Fruit fly (Drosophila melanogaster): Measurements from ENCODE around the gene Ssdp.

Ssdp gene

dm6 chr3R:18244171-18245043, 45.0 kb upstream of the Ssdp start (continued):
- TF ChIP-seq rib (GFP tag; IDR thresholded peaks at IDR 0.05) = peak; percentile 89; the same call in 1 of the 2 replicates
- TF ChIP-seq CG2712 (tag; optimal IDR thresholded peaks at IDR 0.05) = peak; percentile 32
- no peak for TF ChIP-seq H2.0 (GFP tag; IDR thresholded peaks at IDR 0.05)
- peak; percentile 26 for TF ChIP-seq HmgD (GFP tag; optimal IDR thresholded peaks at IDR 0.05)
- TF ChIP-seq CG2120 (GFP tag; optimal IDR thresholded peaks at IDR 0.05) = peak; percentile 37
- TF ChIP-seq CG12299 (tag; optimal IDR thresholded peaks at IDR 0.05) = no peak
- no peak for TF ChIP-seq bowl (GFP tag; IDR thresholded peaks at IDR 0.05)
- no peak for TF ChIP-seq Sin3A (optimal IDR thresholded peaks at IDR 0.05)
- TF ChIP-seq sqz (GFP tag; optimal IDR thresholded peaks at IDR 0.05) = peak; percentile 48
- peak; percentile 23; the same call in 1 of the 2 replicates for TF ChIP-seq Taf1 (GFP tag; IDR thresholded peaks at IDR 0.05)
- peak; percentile 28 for TF ChIP-seq exex (tag; optimal IDR thresholded peaks at IDR 0.05)
- peak; percentile 98 for TF ChIP-seq ftz-f1 (GFP tag; optimal IDR thresholded peaks at IDR 0.05)
- peak; percentile 5; the same call in 1 of the 2 replicates for TF ChIP-seq Xrp1 (GFP tag; IDR thresholded peaks at IDR 0.05)
- no peak for TF ChIP-seq CG16815 (GFP tag; optimal IDR thresholded peaks at IDR 0.05)
- TF ChIP-seq CG2889 (GFP tag; IDR thresholded peaks at IDR 0.05) = no peak
- TF ChIP-seq ac (GFP tag; optimal IDR thresholded peaks at IDR 0.05) = no peak
- TF ChIP-seq CG2875 (GFP tag; optimal IDR thresholded peaks at IDR 0.05) = no peak
- peak; percentile 9 for TF ChIP-seq cwo (GFP tag; optimal IDR thresholded peaks at IDR 0.05)
- TF ChIP-seq CG15514 (GFP tag; optimal IDR thresholded peaks at IDR 0.05) = no peak
- TF ChIP-seq zfh2 (GFP tag; optimal IDR thresholded peaks at IDR 0.05) = no peak
- peak; percentile 74 for TF ChIP-seq Ets65A (GFP tag)
- TF ChIP-seq z (GFP tag; IDR thresholded peaks at IDR 0.05) = peak; percentile 51; the same call in 1 of the 3 replicates
- no peak for TF ChIP-seq Gsc (GFP tag; IDR thresholded peaks at IDR 0.05)
- TF ChIP-seq dysf (GFP tag; IDR thresholded peaks at IDR 0.05) = peak; percentile 41; the same call in 1 of the 3 replicates
- TF ChIP-seq Trl (optimal IDR thresholded peaks at IDR 0.05) = peak; percentile 91 to 94
- peak; percentile 43 for TF ChIP-seq Trl (GFP tag; optimal IDR thresholded peaks at IDR 0.05)
- TF ChIP-seq Dref (GFP tag; IDR thresholded peaks at IDR 0.05) = 0 out of 2 replicates have a peak, but pooled peaks have one; percentile 13
- peak; percentile 29; the same call in 1 of the 2 replicates for TF ChIP-seq Ptx1 (GFP tag; IDR thresholded peaks at IDR 0.05)
- TF ChIP-seq cg (GFP tag; optimal IDR thresholded peaks at IDR 0.05) = peak; percentile 92
- peak; percentile 18 for TF ChIP-seq Hand (GFP tag; optimal IDR thresholded peaks at IDR 0.05)
- peak; percentile 42 for TF ChIP-seq Hmr (GFP tag; optimal IDR thresholded peaks at IDR 0.05)
- 0 out of 3 replicates have a peak, but pooled peaks have one; percentile 41 for TF ChIP-seq zfh1 (GFP tag; IDR thresholded peaks at IDR 0.05)
- no peak for TF ChIP-seq az2 (GFP tag; optimal IDR thresholded peaks at IDR 0.05)
- TF ChIP-seq CG4730 (GFP tag; IDR thresholded peaks at IDR 0.05) = no peak
- TF ChIP-seq vfl (GFP tag; optimal IDR thresholded peaks at IDR 0.05) = no peak
- TF ChIP-seq lmd (GFP tag; IDR thresholded peaks at IDR 0.05) = peak; percentile 42; the same call in 1 of the 2 replicates
- no peak for TF ChIP-seq p53 (GFP tag; optimal IDR thresholded peaks at IDR 0.05)
- TF ChIP-seq sisA (GFP tag; IDR thresholded peaks at IDR 0.05) = no peak
- no peak for TF ChIP-seq CG4820 (GFP tag; optimal IDR thresholded peaks at IDR 0.05)
- no peak for TF ChIP-seq CG16779 (GFP tag; IDR thresholded peaks at IDR 0.05)
- peak; percentile 3 for TF ChIP-seq YL-1 (GFP tag; optimal IDR thresholded peaks at IDR 0.05)
- TF ChIP-seq fd3F (GFP tag; optimal IDR thresholded peaks at IDR 0.05) = no peak
- no peak for TF ChIP-seq Ravus (GFP tag; IDR thresholded peaks at IDR 0.05)
- no peak for TF ChIP-seq nmo (GFP tag; optimal IDR thresholded peaks at IDR 0.05)
- TF ChIP-seq Adf1 (GFP tag; IDR thresholded peaks at IDR 0.05) = peak; percentile 71
- TF ChIP-seq CG1529 (GFP tag; optimal IDR thresholded peaks at IDR 0.05) = no peak
- TF ChIP-seq CG3726 (GFP tag; IDR thresholded peaks at IDR 0.05) = 0 out of 3 replicates have a peak, but pooled peaks have one; percentile 19
- peak; percentile 63 for TF ChIP-seq row (GFP tag; IDR thresholded peaks at IDR 0.05)
- TF ChIP-seq Hmx (GFP tag; optimal IDR thresholded peaks at IDR 0.05) = no peak
- TF ChIP-seq Bgb (GFP tag; IDR thresholded peaks at IDR 0.05; ENCODE audit: partially characterized antibody) = peak; percentile 28; the same call in 1 of the 2 replicates

Data from whole organism, embryonic.